Worm (Caenorhabditis elegans) whole organism, early embryonic: Measurements from ENCODE around the gene grd-8.

ENCODE experiments used
- B0310.2 ChIP-seq: sonication (generic microtip); optimal IDR thresholded peaks from 2 replicates; lab custom pipeline; 2016; ENCODE audit warnings: mild to moderate bottlenecking, missing genetic modification characterization, missing compliant biosample characterization
- F13C5.2 ChIP-seq: sonication (generic microtip); optimal IDR thresholded peaks from 2 replicates; lab custom pipeline; 2017; ENCODE audit warnings: mild to moderate bottlenecking, missing genetic modification characterization, inconsistent platforms, missing compliant biosample characterization
- ama-1 ChIP-seq: fragments of 150-350 bp; optimal IDR thresholded peaks from 2 replicates; lab custom pipeline; 2014
- hnd-1 ChIP-seq: sonication (generic microtip); optimal IDR thresholded peaks from 2 replicates; lab custom pipeline; 2016; ENCODE audit warnings: missing genetic modification characterization, missing compliant biosample characterization
- tbx-37 ChIP-seq: fragments of 200-800 bp; sonication (Bioruptor generic); conservative IDR thresholded peaks from 2 replicates; pipeline ENCODE4 v1.3.6; 2022; ENCODE audit warnings: missing genetic modification reagents, missing genetic modification characterization, missing compliant biosample characterization
- tra-4 ChIP-seq: sonication (generic microtip); optimal IDR thresholded peaks from 2 replicates; lab custom pipeline; 2017; ENCODE audit warnings: missing genetic modification characterization, missing compliant biosample characterization

DNA sequence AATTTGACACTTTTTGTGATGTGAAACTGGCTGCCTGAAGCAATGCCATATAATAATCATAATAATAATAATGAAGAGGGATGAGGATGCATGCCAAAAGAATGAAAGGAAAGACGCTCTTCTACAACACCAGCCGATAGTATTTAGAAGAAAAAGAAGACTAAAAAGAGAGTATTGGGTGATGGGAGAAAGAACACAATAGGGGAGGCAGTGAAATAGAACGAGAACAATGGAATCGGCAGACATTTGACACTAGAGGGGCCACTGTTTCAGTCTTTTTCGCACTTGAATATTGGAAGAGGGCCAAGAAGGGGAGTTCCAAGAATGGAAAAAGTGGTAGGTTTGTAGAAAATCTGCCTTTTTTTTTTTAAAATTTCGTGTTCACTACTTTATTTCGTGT, 4.8 kb downstream of the grd-8 start, which contains the start of gene memo-1:
- TF ChIP-seq B0310.2 (tag; lab: Kevin White, UChicago) (no peak), tra-4 (tag; lab: Kevin White, UChicago) (no peak), hnd-1 (tag; lab: Kevin White, UChicago) (no peak), F13C5.2 (no peak), ama-1 (lab: Kevin White, UChicago) (no peak), tbx-37 (GFP tag; lab: Robert Waterston, UW) (no peak)
